Worm (Caenorhabditis elegans) whole organism, L1 larva: Measurements from ENCODE around the gene cln-3.1.
"Not testable (repeated sequence)": the region's sequence is repeated elsewhere in the genome, so short reads cannot be mapped to it uniquely, and the experiment has no call there.

ENCODE experiments used
- C16A3.4 ChIP-seq: fragments of 150-350 bp; optimal IDR thresholded peaks from 2 replicates; lab custom pipeline; 2014; ENCODE audit warnings: missing biosample characterization, missing genetic modification characterization
- C34B4.2 ChIP-seq: sonication (generic microtip); optimal IDR thresholded peaks from 2 replicates; lab custom pipeline; 2017; ENCODE audit warnings: mild to moderate bottlenecking, missing genetic modification characterization, missing compliant biosample characterization
- F16B12.6 ChIP-seq: fragments of 150-350 bp; optimal IDR thresholded peaks from 2 replicates; lab custom pipeline; 2014; ENCODE audit warnings: missing biosample characterization, missing genetic modification characterization
- alr-1 ChIP-seq: fragments of 200-800 bp; sonication (Bioruptor generic); optimal IDR thresholded peaks from 2 replicates; lab custom pipeline; 2018; ENCODE audit warnings: borderline replicate concordance, mild to moderate bottlenecking, missing genetic modification characterization, missing compliant biosample characterization
- blmp-1 ChIP-seq: fragments of 150-350 bp; optimal IDR thresholded peaks from 2 replicates; lab custom pipeline; 2014; ENCODE audit warnings: missing biosample characterization, missing genetic modification characterization
- ceh-82 ChIP-seq, 3 experiments: fragments of 150-350 bp in 1 of 3; sonication (generic microtip) in 2 of 3; optimal IDR thresholded peaks; 2 replicates each; lab custom pipeline; 2014 to 2017; ENCODE audit warnings: missing biosample characterization in 3 of 3, missing genetic modification characterization in 3 of 3
- ceh-90 ChIP-seq: sonication (generic microtip); optimal IDR thresholded peaks from 2 replicates; lab custom pipeline; 2016; ENCODE audit warnings: missing genetic modification characterization, missing compliant biosample characterization
- ces-1 ChIP-seq: fragments of 150-350 bp; optimal IDR thresholded peaks from 2 replicates; lab custom pipeline; 2014; ENCODE audit warnings: missing biosample characterization, missing genetic modification reagents, missing genetic modification characterization
- dpl-1 ChIP-seq, 3 experiments: fragments of 150-350 bp in 2 of 3; sonication (generic microtip) in 1 of 3; optimal IDR thresholded peaks; 2 replicates each; lab custom pipeline; 2014 to 2017; ENCODE audit warnings: missing biosample characterization in 3 of 3, missing genetic modification characterization in 3 of 3, missing genetic modification reagents in 3 of 3
- efl-1 ChIP-seq, 4 experiments: fragments of 150-350 bp; optimal IDR thresholded peaks in 3 of 4; peaks in 1 of 4; 1 replicate in 1 of 4; 2 replicates in 3 of 4; lab custom pipeline; 2014; ENCODE audit warnings: missing biosample characterization in 2 of 4, missing genetic modification characterization in 2 of 4, missing genetic modification reagents in 2 of 4
- efl-3 ChIP-seq: fragments of 200-800 bp; sonication (Bioruptor generic); optimal IDR thresholded peaks from 2 replicates; lab custom pipeline; 2018; ENCODE audit warnings: mild to moderate bottlenecking, missing genetic modification characterization, missing compliant biosample characterization
- egl-13 ChIP-seq: sonication (generic microtip); optimal IDR thresholded peaks from 2 replicates; lab custom pipeline; 2016; ENCODE audit warnings: missing genotype, missing genetic modification reagents, missing genetic modification characterization, missing compliant biosample characterization
- egl-27 ChIP-seq, 2 experiments: fragments of 150-350 bp in 1 of 2; sonication (generic microtip); optimal IDR thresholded peaks; 3 replicates each; lab custom pipeline; 2017 to 2018; ENCODE audit warnings: missing biosample characterization in 2 of 2, missing genetic modification characterization in 2 of 2, missing genetic modification reagents in 2 of 2
- elt-3 ChIP-seq, 6 experiments: fragments of 150-350 bp in 1 of 6; sonication (generic microtip); optimal IDR thresholded peaks; 2 replicates each; lab custom pipeline; 2017 to 2018; ENCODE audit warnings: missing biosample characterization in 6 of 6, missing genetic modification characterization in 6 of 6, inconsistent platforms in 1 of 6
- ets-5 ChIP-seq: fragments of 200-800 bp; sonication (Bioruptor generic); IDR thresholded peaks from 2 replicates; pipeline ENCODE4 v1.3.6; 2022; ENCODE audit warnings: missing genetic modification characterization, missing compliant biosample characterization
- fkh-10 ChIP-seq: sonication (generic microtip); optimal IDR thresholded peaks from 2 replicates; lab custom pipeline; 2017; ENCODE audit warnings: missing biosample characterization, missing genetic modification reagents, missing genetic modification characterization
- fkh-8 ChIP-seq: sonication (generic microtip); optimal IDR thresholded peaks from 2 replicates; lab custom pipeline; 2016; ENCODE audit warnings: mild to moderate bottlenecking, missing genetic modification characterization, missing compliant biosample characterization
- isw-1 ChIP-seq: fragments of 200-800 bp; sonication (Bioruptor generic); IDR thresholded peaks from 2 replicates; pipeline ENCODE4 v1.3.6; 2022; ENCODE audit warnings: missing genetic modification characterization, missing compliant biosample characterization
- jun-1 ChIP-seq: fragments of 150-350 bp; optimal IDR thresholded peaks from 2 replicates; lab custom pipeline; 2014; ENCODE audit warnings: missing biosample characterization, missing genetic modification reagents, missing genetic modification characterization
- lin-13 ChIP-seq: fragments of 150-350 bp; optimal IDR thresholded peaks from 2 replicates; lab custom pipeline; 2014; ENCODE audit warnings: missing biosample characterization, missing genetic modification reagents, missing genetic modification characterization
- lin-15B ChIP-seq: fragments of 150-350 bp; sonication (generic microtip); optimal IDR thresholded peaks from 3 replicates; lab custom pipeline; 2014; ENCODE audit warnings: missing biosample characterization, missing genetic modification characterization
- lir-3 ChIP-seq: sonication (generic microtip); optimal IDR thresholded peaks from 2 replicates; lab custom pipeline; 2016; ENCODE audit warnings: mild to moderate bottlenecking, missing genetic modification characterization, moderate library complexity, missing compliant biosample characterization; ENCODE audit not compliant: poor library complexity
- lsy-2 ChIP-seq, 2 experiments: fragments of 150-350 bp; optimal IDR thresholded peaks; 2 replicates each; lab custom pipeline; 2014; ENCODE audit warnings: missing biosample characterization in 2 of 2, missing genetic modification characterization in 2 of 2
- mep-1 ChIP-seq: fragments of 150-350 bp; optimal IDR thresholded peaks from 2 replicates; lab custom pipeline; 2014; ENCODE audit warnings: missing biosample characterization, missing genetic modification characterization
- nhr-19 ChIP-seq: fragments of 200-800 bp; sonication (Bioruptor generic); conservative IDR thresholded peaks from 2 replicates; pipeline ENCODE4 v1.3.6; 2022; ENCODE audit warnings: missing genetic modification characterization, missing compliant biosample characterization
- nhr-237 ChIP-seq: fragments of 150-350 bp; optimal IDR thresholded peaks from 2 replicates; lab custom pipeline; 2014; ENCODE audit warnings: missing biosample characterization, missing genetic modification characterization
- nhr-28 ChIP-seq: fragments of 150-350 bp; optimal IDR thresholded peaks from 2 replicates; lab custom pipeline; 2014; ENCODE audit warnings: missing biosample characterization, missing genetic modification characterization
- nhr-47 ChIP-seq: sonication (generic microtip); optimal IDR thresholded peaks from 2 replicates; lab custom pipeline; 2016; ENCODE audit warnings: mild to moderate bottlenecking, missing genetic modification characterization, moderate library complexity, missing compliant biosample characterization
- nhr-71 ChIP-seq: sonication (generic microtip); optimal IDR thresholded peaks from 2 replicates; lab custom pipeline; 2016; ENCODE audit warnings: mild to moderate bottlenecking, missing genetic modification characterization, moderate library complexity, missing compliant biosample characterization
- nhr-77 ChIP-seq: fragments of 150-350 bp; optimal IDR thresholded peaks from 2 replicates; lab custom pipeline; 2014; ENCODE audit warnings: missing biosample characterization, missing genetic modification characterization
- nhr-85 ChIP-seq: sonication (generic microtip); peaks from one replicate; lab custom pipeline; 2016; ENCODE audit warnings: missing genetic modification characterization, inconsistent platforms, missing compliant biosample characterization
- nhr-90 ChIP-seq: sonication (generic microtip); optimal IDR thresholded peaks from 2 replicates; lab custom pipeline; 2016; ENCODE audit warnings: mild to moderate bottlenecking, missing genetic modification characterization, missing compliant biosample characterization; ENCODE audit not compliant: poor library complexity
- pqm-1 ChIP-seq: sonication (generic microtip); optimal IDR thresholded peaks from 3 replicates; lab custom pipeline; 2017; ENCODE audit warnings: missing biosample characterization, missing genetic modification characterization
- skn-1 ChIP-seq: fragments of 150-350 bp; optimal IDR thresholded peaks from 2 replicates; lab custom pipeline; 2014; ENCODE audit warnings: missing biosample characterization, missing genetic modification characterization
- sox-4 ChIP-seq: sonication (generic microtip); optimal IDR thresholded peaks from 2 replicates; lab custom pipeline; 2016; ENCODE audit warnings: missing genetic modification characterization, missing compliant biosample characterization
- swsn-7 ChIP-seq: sonication (generic microtip); optimal IDR thresholded peaks from 2 replicates; lab custom pipeline; 2016; ENCODE audit warnings: missing genetic modification characterization, missing compliant biosample characterization
- tbx-2 ChIP-seq: sonication (generic microtip); optimal IDR thresholded peaks from 2 replicates; lab custom pipeline; 2016; ENCODE audit warnings: missing genetic modification characterization, missing compliant biosample characterization
- unc-130 ChIP-seq: fragments of 150-350 bp; optimal IDR thresholded peaks from 2 replicates; lab custom pipeline; 2017; ENCODE audit warnings: missing biosample characterization, missing genetic modification characterization, inconsistent platforms
- unc-30 ChIP-seq: sonication (generic microtip); optimal IDR thresholded peaks from 2 replicates; lab custom pipeline; 2017; ENCODE audit warnings: missing biosample characterization, missing genetic modification characterization
- unc-62 ChIP-seq: fragments of 150-350 bp; optimal IDR thresholded peaks from 2 replicates; lab custom pipeline; 2014; ENCODE audit warnings: missing biosample characterization, missing genetic modification reagents, missing genetic modification characterization
- unc-86 ChIP-seq: sonication (generic microtip); optimal IDR thresholded peaks from 2 replicates; lab custom pipeline; 2016; ENCODE audit warnings: missing genetic modification characterization, missing compliant biosample characterization
- unc-98 ChIP-seq: fragments of 200-800 bp; sonication (Bioruptor generic); IDR thresholded peaks from 2 replicates; pipeline ENCODE4 v1.3.6; 2022; ENCODE audit warnings: missing genetic modification characterization, missing compliant biosample characterization
- xbp-1 ChIP-seq: sonication (generic microtip); optimal IDR thresholded peaks from 2 replicates; lab custom pipeline; 2016; ENCODE audit warnings: missing genetic modification characterization, missing compliant biosample characterization
- ztf-4 ChIP-seq: fragments of 150-350 bp; optimal IDR thresholded peaks from 2 replicates; lab custom pipeline; 2014; ENCODE audit warnings: missing biosample characterization, missing genetic modification characterization

Gene cln-3.1

DNA sequence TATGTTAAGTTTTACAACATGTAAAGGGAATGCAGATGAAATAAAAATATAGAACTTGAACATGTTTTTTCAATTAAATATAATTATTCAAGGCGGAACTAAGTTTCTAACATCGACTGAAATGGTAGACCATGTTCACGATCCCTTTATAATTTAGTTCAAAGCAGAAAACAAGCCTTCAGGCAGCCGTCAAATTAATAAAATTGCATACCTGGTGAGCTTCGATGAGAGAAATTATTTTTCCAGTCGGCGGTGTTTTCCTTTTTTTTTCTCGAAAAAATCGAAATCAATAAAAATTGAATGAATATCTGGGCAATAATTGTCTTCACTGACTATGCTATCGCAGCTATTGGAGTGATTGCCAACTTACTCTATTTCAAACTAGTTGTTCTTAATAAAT lies 25.4 kb upstream of the cln-3.1 start, which contains the start of gene C03E10.1:
C03E10.1 (plus strand) TSS at position 301 of the 400 bp plus-strand sequence.
- TF ChIP-seq alr-1 (tag; lab: Kevin White, UChicago) (no peak), lin-15B (tag; lab: Kevin White, UChicago) (no peak), unc-62 (no peak), pqm-1 (tag; lab: Kevin White, UChicago) (no peak), lsy-2 (tag; optimal IDR thresholded peaks at IDR 0.05; lab: Kevin White, UChicago) (no peak), ztf-4 (no peak), ceh-90 (tag; lab: Kevin White, UChicago) (no peak), egl-27 (tag; optimal IDR thresholded peaks at IDR 0.05; lab: Kevin White, UChicago) (no peak), nhr-47 (no peak), ceh-82 (tag; optimal IDR thresholded peaks at IDR 0.05; lab: Kevin White, UChicago) (no peak), unc-98 (no peak), nhr-90 (no peak)

DNA sequence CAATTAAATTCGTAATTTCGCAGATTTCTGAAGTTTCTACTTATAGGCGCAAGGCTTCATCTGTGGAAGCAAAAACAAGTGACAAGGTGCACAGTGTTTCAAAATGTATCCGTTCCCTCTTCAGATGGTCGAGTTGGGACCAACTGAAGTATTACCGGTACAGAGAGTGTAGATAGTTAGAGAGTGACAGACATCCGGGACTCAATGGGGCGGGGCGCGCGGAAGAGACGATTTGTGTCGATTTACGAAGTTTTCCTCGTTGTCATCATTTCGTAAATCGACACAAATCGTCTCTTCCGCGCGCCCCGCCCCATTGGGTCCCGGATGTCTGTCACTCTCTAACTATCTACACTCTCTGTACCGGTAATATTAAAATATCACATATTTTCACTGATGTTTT lies 20.7 kb upstream of the cln-3.1 start, which contains the start of gene C03E10.3:
C03E10.3 (plus strand) TSS at position 301 of the 400 bp plus-strand sequence.
- TF ChIP-seq efl-1 (optimal IDR thresholded peaks at IDR 0.05; lab: Kevin White, UChicago), result not testable (repeated sequence)
- peak in 1 of 2 experiments; percentile 40 for TF ChIP-seq efl-1 (GFP tag; optimal IDR thresholded peaks at IDR 0.05 in 1 of 2; lab: Kevin White, UChicago)

DNA sequence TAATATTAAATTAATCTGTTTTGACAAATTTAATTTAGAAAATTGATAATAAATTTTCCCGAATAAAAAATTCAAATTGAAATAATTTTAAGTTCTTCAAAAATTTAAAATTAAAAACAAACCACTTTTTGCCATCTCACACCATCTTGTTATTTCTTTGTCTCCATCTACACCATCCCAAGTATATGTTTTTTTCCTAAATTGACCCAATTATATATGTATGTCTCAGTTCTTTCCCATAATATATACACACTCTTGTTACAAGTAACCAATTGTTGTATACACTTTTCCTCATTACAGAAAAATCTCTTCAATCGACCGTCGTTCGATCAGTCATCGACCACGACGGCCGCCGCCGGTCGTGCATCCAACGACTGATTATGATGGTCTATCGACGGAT lies 16.8 kb upstream of the cln-3.1 start, which contains the start of gene gly-20:
gly-20 (plus strand) TSS at position 301 of the 400 bp plus-strand sequence.
- no peak for TF ChIP-seq swsn-7
- no peak for TF ChIP-seq dpl-1 (GFP tag; optimal IDR thresholded peaks at IDR 0.05; lab: Kevin White, UChicago)
- TF ChIP-seq nhr-71 (tag; lab: Kevin White, UChicago), result no peak
- TF ChIP-seq blmp-1, result no peak

DNA sequence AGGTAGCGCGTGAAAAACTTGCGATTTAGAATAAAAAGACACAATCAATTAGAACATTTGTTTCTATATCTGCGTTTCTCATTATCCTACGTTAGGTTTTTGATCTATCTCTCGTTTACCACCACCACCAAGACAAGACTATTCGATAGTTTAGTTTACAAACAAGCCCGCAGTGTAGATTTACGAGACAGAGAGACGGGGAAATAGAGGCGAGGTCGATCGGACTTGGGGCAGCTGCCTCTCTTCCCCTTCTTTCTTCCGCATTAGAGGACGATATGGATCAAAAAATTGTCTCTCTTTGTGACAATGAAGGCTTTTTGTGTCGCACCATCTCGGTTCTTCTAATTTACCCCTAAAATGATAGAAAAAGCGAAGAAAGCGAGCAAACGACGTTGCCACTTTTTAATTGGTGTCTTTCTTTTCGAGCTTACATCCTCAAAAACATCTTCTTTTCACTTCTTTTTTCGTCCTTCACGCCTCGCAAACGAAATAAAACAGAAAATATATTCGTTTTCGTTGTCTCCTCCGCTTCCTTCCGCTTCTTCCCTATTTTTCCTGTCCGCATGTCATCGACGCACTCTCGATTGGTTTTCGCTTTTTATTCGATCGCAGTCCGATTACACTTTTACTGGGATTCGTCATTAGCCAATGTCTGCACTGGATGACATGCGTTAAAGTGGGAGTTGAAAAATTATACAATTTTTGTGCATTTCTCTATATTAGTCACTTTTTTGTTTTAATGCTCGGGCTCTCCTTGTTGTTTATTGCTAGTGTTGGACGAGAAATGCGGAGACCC lies 16.2 kb upstream of the cln-3.1 start:
- TF ChIP-seq egl-27 (tag; optimal IDR thresholded peaks at IDR 0.05; lab: Kevin White, UChicago) (no peak), nhr-237 (tag; lab: Kevin White, UChicago) (no peak), isw-1 (GFP tag; lab: Robert Waterston, UW) (no peak), sox-4 (no peak), egl-13 (tag; lab: Kevin White, UChicago) (no peak), C34B4.2 (tag; lab: Kevin White, UChicago) (no peak), ceh-82 (tag; optimal IDR thresholded peaks at IDR 0.05; lab: Kevin White, UChicago) (peak in 1 of 3 experiments; percentile 8), fkh-8 (tag; lab: Kevin White, UChicago) (no peak), jun-1 (tag; lab: Kevin White, UChicago) (no peak), F16B12.6 (tag; lab: Kevin White, UChicago) (no peak), xbp-1 (tag; lab: Kevin White, UChicago) (no peak), nhr-77 (no peak), unc-86 (tag; lab: Kevin White, UChicago) (no peak), efl-3 (GFP tag; lab: Kevin White, UChicago) (no peak), unc-130 (tag; lab: Kevin White, UChicago) (peak; percentile 5), nhr-28 (tag; lab: Kevin White, UChicago) (no peak), lin-13 (GFP tag; lab: Kevin White, UChicago) (no peak), nhr-19 (GFP tag; lab: Robert Waterston, UW) (no peak), dpl-1 (GFP tag; optimal IDR thresholded peaks at IDR 0.05; lab: Kevin White, UChicago) (peak in 1 of 3 experiments; percentile 9), unc-98 (no peak), lsy-2 (tag; optimal IDR thresholded peaks at IDR 0.05; lab: Kevin White, UChicago) (peak in 1 of 2 experiments; percentile 11), ceh-90 (tag; lab: Kevin White, UChicago) (no peak), skn-1 (tag; lab: Kevin White, UChicago) (no peak), nhr-85 (tag; lab: Kevin White, UChicago) (peak; percentile 37), ets-5 (GFP tag; lab: Robert Waterston, UW) (no peak), mep-1 (peak; percentile 66), elt-3 (tag; optimal IDR thresholded peaks at IDR 0.05; lab: Kevin White, UChicago) (peak in 1 of 6 experiments; percentile 27), tbx-2 (no peak), fkh-10 (no peak), lir-3 (no peak), blmp-1 (peak; percentile 97), pqm-1 (tag; lab: Kevin White, UChicago) (no peak), ces-1 (no peak), nhr-90 (no peak), C16A3.4 (tag; lab: Kevin White, UChicago) (no peak), unc-30 (tag; lab: Kevin White, UChicago) (no peak)
